Worm (Caenorhabditis elegans): Measurements from ENCODE around the gene M02D8.2.
A peak's percentile ranks its signal among the peaks of the same experiment; 100 is the strongest.

The M02D8.2 gene

DNA sequence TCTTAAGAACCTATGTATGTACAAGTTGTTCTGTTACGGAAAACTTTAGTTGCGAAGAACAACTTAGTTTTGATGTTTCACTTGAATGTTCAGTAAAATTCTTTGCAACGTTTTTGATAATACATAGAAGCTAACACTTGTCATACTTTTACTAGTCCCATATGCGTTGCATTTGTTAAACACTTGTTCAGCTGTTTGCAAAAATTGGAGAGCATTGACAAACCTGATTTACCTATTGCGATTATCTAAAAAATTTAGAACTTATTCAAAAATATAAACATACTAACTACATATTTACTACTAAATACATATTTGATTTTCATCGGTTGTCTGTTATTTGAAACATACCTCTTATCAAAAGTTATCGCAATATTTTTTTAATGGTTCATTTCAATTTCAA, 21.3 kb upstream of the M02D8.2 start:
- TF ChIP-seq nhr-77 (tag; optimal IDR thresholded peaks at IDR 0.05) (peak; percentile 93), pha-4 (GFP tag; IDR thresholded peaks at IDR 0.05) (0 out of 2 replicates have a peak, but pooled peaks have one; percentile 13), pha-4 (tag; optimal IDR thresholded peaks at IDR 0.05) (no peak), php-3 (GFP tag; IDR thresholded peaks at IDR 0.05) (peak; percentile 28; the same call in 1 of the 2 replicates), nhr-6 (tag; optimal IDR thresholded peaks at IDR 0.05) (no peak), T20F7.1 (GFP tag; optimal IDR thresholded peaks at IDR 0.05) (peak; percentile 34), fkh-10 (GFP tag; optimal IDR thresholded peaks at IDR 0.05) (no peak), nhr-111 (GFP tag; optimal IDR thresholded peaks at IDR 0.05) (no peak), daf-12 (tag; optimal IDR thresholded peaks at IDR 0.05) (no peak), fos-1 (tag; optimal IDR thresholded peaks at IDR 0.05) (peak; percentile 20), zip-2 (tag; optimal IDR thresholded peaks at IDR 0.05) (no peak), zag-1 (tag; optimal IDR thresholded peaks at IDR 0.05) (no peak), F37D6.2 (tag; optimal IDR thresholded peaks at IDR 0.05) (no peak), dpl-1 (GFP tag; optimal IDR thresholded peaks at IDR 0.05) (no peak), daf-19 (GFP tag; conservative IDR thresholded peaks at IDR 0.05) (no peak), Y48G9A.11 (GFP tag; IDR thresholded peaks at IDR 0.05) (no peak), daf-16 (GFP tag; optimal IDR thresholded peaks at IDR 0.05) (no peak), daf-16 (tag; optimal IDR thresholded peaks at IDR 0.05) (peak; percentile 71), T26A8.4 (GFP tag; IDR thresholded peaks at IDR 0.05) (0 out of 2 replicates have a peak, but pooled peaks have one; percentile 10), lin-1 (GFP tag; IDR thresholded peaks at IDR 0.05) (no peak), mxl-2 (GFP tag; conservative IDR thresholded peaks at IDR 0.05) (no peak), nhr-28 (tag; optimal IDR thresholded peaks at IDR 0.05) (peak; percentile 42), dve-1 (tag; optimal IDR thresholded peaks at IDR 0.05; ENCODE audit: insufficient read depth) (peak; percentile 69), madf-5 (GFP tag; IDR thresholded peaks at IDR 0.05) (no peak), tra-1 (GFP tag; IDR thresholded peaks at IDR 0.05) (no peak), nhr-237 (tag; optimal IDR thresholded peaks at IDR 0.05) (no peak), egl-43 (GFP tag; IDR thresholded peaks at IDR 0.05) (no peak), unc-130 (GFP tag; optimal IDR thresholded peaks at IDR 0.05) (no peak)

DNA sequence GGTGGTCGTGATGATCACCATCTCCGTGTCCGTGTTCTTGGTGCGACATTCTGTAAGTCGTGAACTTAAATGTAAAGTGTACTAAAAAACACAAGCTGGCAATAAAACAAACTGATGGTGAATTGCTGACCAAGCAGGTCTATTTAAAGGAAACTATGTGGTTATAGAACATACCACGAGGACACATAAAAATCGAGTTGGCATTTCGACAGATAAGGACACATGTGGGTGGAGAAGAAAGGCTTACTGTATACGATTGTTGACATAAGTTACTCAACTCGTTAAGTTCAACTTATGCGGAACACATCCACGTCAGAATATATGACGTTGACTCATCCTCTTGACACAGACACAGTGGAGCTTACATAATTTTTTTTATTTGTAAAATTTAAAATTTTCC, 20.6 kb upstream of the M02D8.2 start, which contains the start of gene F53A9.8:
TSS of gene F53A9.8 (minus strand) at position 49 of the 400 bp plus-strand sequence.
- no peak for TF ChIP-seq duxl-1 (tag; optimal IDR thresholded peaks at IDR 0.05; ENCODE audit: poor library complexity)
- TF ChIP-seq ztf-7 (tag; optimal IDR thresholded peaks at IDR 0.05): no peak
- TF ChIP-seq pha-4 (GFP tag; IDR thresholded peaks at IDR 0.05): no peak
- TF ChIP-seq pha-4 (tag; optimal IDR thresholded peaks at IDR 0.05): no peak
- no peak for TF ChIP-seq zip-11 (GFP tag; IDR thresholded peaks at IDR 0.05)
- TF ChIP-seq zfp-2 (tag; optimal IDR thresholded peaks at IDR 0.05): no peak
- TF ChIP-seq Y48G9A.11 (GFP tag; IDR thresholded peaks at IDR 0.05): no peak
- TF ChIP-seq lin-1 (GFP tag; IDR thresholded peaks at IDR 0.05): no peak
- TF ChIP-seq spr-3 (GFP tag; optimal IDR thresholded peaks at IDR 0.05): no peak
- no peak for TF ChIP-seq daf-16 (GFP tag; optimal IDR thresholded peaks at IDR 0.05)
- peak; percentile 75 for TF ChIP-seq daf-16 (tag; optimal IDR thresholded peaks at IDR 0.05)
- no peak for TF ChIP-seq ceh-44 (GFP tag; IDR thresholded peaks at IDR 0.05)
- no peak for TF ChIP-seq gei-8 (GFP tag; optimal IDR thresholded peaks at IDR 0.05)
- TF ChIP-seq D1046.2 (GFP tag; IDR thresholded peaks at IDR 0.05): no peak
- TF ChIP-seq F26F4.8 (GFP tag; conservative IDR thresholded peaks at IDR 0.05): no peak
- no peak for TF ChIP-seq nhr-77 (tag; optimal IDR thresholded peaks at IDR 0.05)
- no peak for TF ChIP-seq sdz-12 (GFP tag; optimal IDR thresholded peaks at IDR 0.05)
- TF ChIP-seq nhr-102 (tag; optimal IDR thresholded peaks at IDR 0.05): no peak
- TF ChIP-seq madf-5 (GFP tag; IDR thresholded peaks at IDR 0.05): no peak
- TF ChIP-seq lin-38 (GFP tag; IDR thresholded peaks at IDR 0.05): no peak
- no peak for TF ChIP-seq hmg-1.1 (GFP tag; IDR thresholded peaks at IDR 0.05)
- TF ChIP-seq F10B5.3 (tag; optimal IDR thresholded peaks at IDR 0.05): no peak
- no peak for TF ChIP-seq hlh-30 (tag; optimal IDR thresholded peaks at IDR 0.05; ENCODE audit: insufficient read depth)
- TF ChIP-seq unc-130 (GFP tag; optimal IDR thresholded peaks at IDR 0.05): no peak
- no peak for TF ChIP-seq ceh-62 (tag; optimal IDR thresholded peaks at IDR 0.05)
- TF ChIP-seq unc-39 (tag; optimal IDR thresholded peaks at IDR 0.05): no peak
- no peak for TF ChIP-seq ctbp-1 (GFP tag; IDR thresholded peaks at IDR 0.05)
- peak in 1 of 2 experiments; percentile 43 for TF ChIP-seq mdl-1 (tag; optimal IDR thresholded peaks at IDR 0.05)
- no peak for TF ChIP-seq dmd-9 (GFP tag; IDR thresholded peaks at IDR 0.05)
- TF ChIP-seq hif-1 (tag; optimal IDR thresholded peaks at IDR 0.05): no peak
- TF ChIP-seq nhr-237 (tag; optimal IDR thresholded peaks at IDR 0.05): no peak
- TF ChIP-seq nhr-48 (tag; optimal IDR thresholded peaks at IDR 0.05): no peak
- peak; percentile 83 for TF ChIP-seq dve-1 (tag; optimal IDR thresholded peaks at IDR 0.05; ENCODE audit: insufficient read depth)
